Fruit fly (Drosophila melanogaster) whole organism, embryonic: ENCODE measurements around the gene CG13392.
A peak's percentile ranks its signal among the peaks of the same experiment; 100 is the strongest.

Experiments
- B-H1 ChIP-seq: fragments of 200-800 bp; sonication (Bioruptor generic); IDR thresholded peaks from 3 replicates; pipeline ENCODE4 v1.3.6; 2022; ENCODE audit warnings: missing biosample characterization, missing genetic modification characterization
- CG10274 ChIP-seq: fragments of 200-800 bp; sonication (Bioruptor generic); optimal IDR thresholded peaks from 3 replicates; lab custom pipeline; 2017; ENCODE audit warnings: missing biosample characterization, mild to moderate bottlenecking, missing genetic modification characterization
- CG10979 ChIP-seq: fragments of 200-800 bp; sonication (Bioruptor generic); optimal IDR thresholded peaks from 2 replicates; lab custom pipeline; 2018; ENCODE audit warnings: missing biosample characterization, mild to moderate bottlenecking, missing genetic modification characterization, moderate library complexity
- CG11093 ChIP-seq: fragments of 200-800 bp; sonication (Bioruptor generic); IDR thresholded peaks from 3 replicates; pipeline ENCODE4 v1.3.6; 2022; ENCODE audit warnings: missing biosample characterization, missing genetic modification characterization
- CG1603 ChIP-seq: fragments of 200-800 bp; sonication (Bioruptor generic); optimal IDR thresholded peaks from 2 replicates; lab custom pipeline; 2019; ENCODE audit warnings: missing biosample characterization, mild to moderate bottlenecking, missing genetic modification characterization, moderate library complexity
- CG17829 ChIP-seq: fragments of 200-800 bp; optimal IDR thresholded peaks from 2 replicates; lab custom pipeline; 2019; ENCODE audit warnings: missing biosample characterization, mild to moderate bottlenecking, missing genetic modification characterization, moderate library complexity
- CG3847 ChIP-seq: fragments of 200-800 bp; sonication (Bioruptor generic); IDR thresholded peaks from 2 replicates; pipeline ENCODE4 v1.3.6; 2022; ENCODE audit warnings: missing biosample characterization, missing genetic modification characterization
- CG42726 ChIP-seq: fragments of 200-800 bp; sonication (Bioruptor generic); IDR thresholded peaks from 2 replicates; pipeline ENCODE4 v1.3.6; 2022; ENCODE audit warnings: missing biosample characterization, missing genetic modification characterization; ENCODE audit not compliant: partially characterized antibody
- CG4282 ChIP-seq: fragments of 200-800 bp; sonication (Bioruptor generic); optimal IDR thresholded peaks from 2 replicates; lab custom pipeline; 2016; ENCODE audit warnings: missing biosample characterization, missing genetic modification characterization
- CoRest ChIP-seq: fragments of 200-800 bp; sonication (Bioruptor generic); optimal IDR thresholded peaks from 3 replicates; lab custom pipeline; 2018; ENCODE audit warnings: missing biosample characterization, mild to moderate bottlenecking, missing genetic modification characterization, moderate library complexity
- CrebB ChIP-seq: fragments of 200-800 bp; sonication (Bioruptor generic); optimal IDR thresholded peaks from 3 replicates; lab custom pipeline; 2018; ENCODE audit warnings: missing biosample characterization, mild to moderate bottlenecking, missing genetic modification characterization
- HLHmδ ChIP-seq: fragments of 200-800 bp; sonication (Bioruptor generic); optimal IDR thresholded peaks from 2 replicates; lab custom pipeline; 2018; ENCODE audit warnings: missing biosample characterization, mild to moderate bottlenecking, missing genetic modification characterization, moderate library complexity
- Hey ChIP-seq: fragments of 200-800 bp; sonication (Bioruptor generic); optimal IDR thresholded peaks from 3 replicates; lab custom pipeline; 2018; ENCODE audit warnings: missing biosample characterization, mild to moderate bottlenecking, missing genetic modification characterization
- HmgZ ChIP-seq: fragments of 200-800 bp; sonication (Bioruptor generic); optimal IDR thresholded peaks from 2 replicates; lab custom pipeline; 2018; ENCODE audit warnings: missing biosample characterization, mild to moderate bottlenecking, missing genetic modification characterization
- Hr78 ChIP-seq, 2 experiments: fragments of 200-800 bp in 1 of 2; fragments of >200 bp in 1 of 2; sonication (Bioruptor generic) in 1 of 2; optimal IDR thresholded peaks; 2 replicates each; lab custom pipeline; 2017 to 2019; ENCODE audit warnings: missing biosample characterization in 2 of 2, missing genetic modification characterization in 2 of 2, mild to moderate bottlenecking in 1 of 2, moderate library complexity in 1 of 2
- Neu2 ChIP-seq: fragments of 200-800 bp; sonication (Bioruptor generic); optimal IDR thresholded peaks from 3 replicates; lab custom pipeline; 2016; ENCODE audit warnings: missing biosample characterization, missing genetic modification characterization, borderline replicate concordance
- Pdp1 ChIP-seq, 2 experiments: fragments of 200-800 bp; sonication (Bioruptor generic); optimal IDR thresholded peaks; 3 replicates each; lab custom pipeline; 2016; ENCODE audit warnings: missing biosample characterization in 2 of 2, missing genetic modification characterization in 2 of 2, mild to moderate bottlenecking in 1 of 2, moderate library complexity in 1 of 2
- Sry-β ChIP-seq: fragments of 200-800 bp; sonication (Bioruptor generic); optimal IDR thresholded peaks from 2 replicates; lab custom pipeline; 2018; ENCODE audit warnings: missing biosample characterization, mild to moderate bottlenecking, missing genetic modification characterization, moderate library complexity
- Xbp1 ChIP-seq: fragments of 200-800 bp; sonication (Bioruptor generic); optimal IDR thresholded peaks from 3 replicates; lab custom pipeline; 2016; ENCODE audit warnings: missing biosample characterization, mild to moderate bottlenecking, missing genetic modification characterization
- ash1 ChIP-seq: fragments of 200-800 bp; sonication (Bioruptor generic); optimal IDR thresholded peaks from 2 replicates; lab custom pipeline; 2018; ENCODE audit warnings: missing biosample characterization, mild to moderate bottlenecking, missing genetic modification characterization
- ato ChIP-seq: fragments of 200-800 bp; sonication (Bioruptor generic); IDR thresholded peaks from 2 replicates; pipeline ENCODE4 v1.3.6; 2022; ENCODE audit warnings: missing biosample characterization, missing genetic modification characterization; ENCODE audit not compliant: partially characterized antibody
- br ChIP-seq: fragments of >200 bp; optimal IDR thresholded peaks from 2 replicates; lab custom pipeline; 2017
- dan ChIP-seq: fragments of 200-800 bp; sonication (Bioruptor generic); IDR thresholded peaks from 2 replicates; pipeline ENCODE4 v1.3.6; 2022; ENCODE audit warnings: missing biosample characterization, missing genetic modification characterization
- danr ChIP-seq: fragments of 200-800 bp; sonication (Bioruptor generic); IDR thresholded peaks from 2 replicates; pipeline ENCODE4 v1.3.6; 2022; ENCODE audit warnings: missing biosample characterization, missing genetic modification characterization
- exex ChIP-seq: fragments of 200-800 bp; sonication (Bioruptor generic); optimal IDR thresholded peaks from 4 replicates; lab custom pipeline; 2018; ENCODE audit warnings: missing biosample characterization, mild to moderate bottlenecking, missing genetic modification characterization, moderate library complexity
- gce ChIP-seq: fragments of 200-800 bp; sonication (Bioruptor generic); IDR thresholded peaks from 3 replicates; pipeline ENCODE4 v1.3.6; 2022; ENCODE audit warnings: missing biosample characterization, missing genetic modification characterization
- gfzf ChIP-seq: fragments of 200-800 bp; sonication (Bioruptor generic); optimal IDR thresholded peaks from 2 replicates; lab custom pipeline; 2016; ENCODE audit warnings: missing biosample characterization, mild to moderate bottlenecking, missing genetic modification characterization, moderate library complexity
- lola ChIP-seq, 3 experiments: fragments of >200 bp in 2 of 3; fragments of 200-800 bp in 1 of 3; sonication (Bioruptor generic) in 1 of 3; optimal IDR thresholded peaks; 2 replicates each; lab custom pipeline; 2017 to 2019; ENCODE audit warnings: missing biosample characterization in 3 of 3, missing genetic modification characterization in 3 of 3, mild to moderate bottlenecking in 1 of 3, moderate library complexity in 1 of 3
- phol ChIP-seq: fragments of 200-800 bp; sonication (Bioruptor generic); optimal IDR thresholded peaks from 3 replicates; lab custom pipeline; 2018; ENCODE audit warnings: missing biosample characterization, mild to moderate bottlenecking, missing genetic modification characterization, moderate library complexity
- pita ChIP-seq: fragments of 200-800 bp; sonication (Bioruptor generic); optimal IDR thresholded peaks from 2 replicates; lab custom pipeline; 2017; ENCODE audit warnings: missing biosample characterization, mild to moderate bottlenecking, missing genetic modification characterization
- pros ChIP-seq: fragments of 200-800 bp; sonication (Bioruptor generic); optimal IDR thresholded peaks from 3 replicates; lab custom pipeline; 2019; ENCODE audit warnings: missing biosample characterization, mild to moderate bottlenecking, missing genetic modification characterization, moderate library complexity
- salm ChIP-seq: fragments of 200-800 bp; sonication (Bioruptor generic); optimal IDR thresholded peaks from 2 replicates; lab custom pipeline; 2018; ENCODE audit warnings: missing biosample characterization, mild to moderate bottlenecking, missing genetic modification characterization
- schlank ChIP-seq: fragments of 200-800 bp; sonication (Bioruptor generic); optimal IDR thresholded peaks from 2 replicates; lab custom pipeline; 2018; ENCODE audit warnings: missing biosample characterization, mild to moderate bottlenecking, missing genetic modification characterization
- sd ChIP-seq: fragments of 200-800 bp; sonication (Bioruptor generic); optimal IDR thresholded peaks from 3 replicates; lab custom pipeline; 2018; ENCODE audit warnings: missing biosample characterization, mild to moderate bottlenecking, missing genetic modification characterization, moderate library complexity
- sens ChIP-seq: fragments of 200-800 bp; sonication (Bioruptor generic); peaks from one replicate; lab custom pipeline; 2016; ENCODE audit warnings: missing biosample characterization, missing genetic modification characterization
- sim ChIP-seq: fragments of 200-800 bp; sonication (Bioruptor generic); IDR thresholded peaks from 2 replicates; pipeline ENCODE4 v1.3.6; 2022; ENCODE audit warnings: missing biosample characterization, missing genetic modification characterization
- trh ChIP-seq: fragments of 200-800 bp; sonication (Bioruptor generic); optimal IDR thresholded peaks from 2 replicates; lab custom pipeline; 2016; ENCODE audit warnings: missing biosample characterization, missing genetic modification characterization
- z ChIP-seq: fragments of 200-800 bp; sonication (Bioruptor generic); IDR thresholded peaks from 3 replicates; pipeline ENCODE4 v1.3.6; 2022; ENCODE audit warnings: missing biosample characterization, missing genetic modification characterization

CG13392 gene

dm6 chr2L:8344536-8344935 is 38.1 kb downstream of the CG13392 start (continued):
- TF ChIP-seq HmgZ (tag; lab: Kevin White, UChicago): peak; percentile 27
- TF ChIP-seq salm (tag; lab: Kevin White, UChicago): no peak
- TF ChIP-seq CG10274 (GFP tag; lab: Kevin White, UChicago): no peak
- no peak for TF ChIP-seq gfzf
- TF ChIP-seq pita (GFP tag; lab: Kevin White, UChicago): no peak
- TF ChIP-seq CG4282 (GFP tag; lab: Kevin White, UChicago): no peak
- peak in 1 of 2 experiments; percentile 68 for TF ChIP-seq Hr78 (GFP tag; optimal IDR thresholded peaks at IDR 0.05; lab: Kevin White, UChicago)
- TF ChIP-seq exex (tag; lab: Kevin White, UChicago): peak; percentile 96
- no peak for TF ChIP-seq z (GFP tag; lab: Robert Waterston, UW)
- TF ChIP-seq CG42726 (GFP tag; lab: Robert Waterston, UW): no peak
- TF ChIP-seq Pdp1 (GFP tag; optimal IDR thresholded peaks at IDR 0.05; lab: Kevin White, UChicago): no peak
- peak; percentile 14 for TF ChIP-seq Hey
- TF ChIP-seq phol (tag; lab: Kevin White, UChicago): no peak
- TF ChIP-seq sd (tag; lab: Kevin White, UChicago): no peak
- no peak for TF ChIP-seq B-H1
- TF ChIP-seq HLHmδ (GFP tag; lab: Kevin White, UChicago): no peak
- no peak for TF ChIP-seq sim (GFP tag; lab: Robert Waterston, UW)
- no peak for TF ChIP-seq gce (GFP tag; lab: Robert Waterston, UW)
- TF ChIP-seq dan: no peak
- no peak for TF ChIP-seq ato (GFP tag; lab: Robert Waterston, UW)
- no peak for TF ChIP-seq ash1 (GFP tag; lab: Kevin White, UChicago)
- TF ChIP-seq CG10979 (tag; lab: Kevin White, UChicago): no peak
- no peak for TF ChIP-seq lola (GFP tag; optimal IDR thresholded peaks at IDR 0.05; lab: Kevin White, UChicago)

- TF ChIP-seq CrebB (no peak), Hey (no peak), br (no peak), sens (peak; percentile 11), trh (GFP tag; lab: Kevin White, UChicago) (no peak), danr (no peak), CG3847 (GFP tag; lab: Robert Waterston, UW) (no peak), Sry-β (GFP tag; lab: Kevin White, UChicago) (no peak)
These were observed 40.2 kb downstream of the CG13392 start, which contains the start of gene CG14273 for dm6 chr2L:8342395-8342794. Gene CG14273 (plus strand): TSS chr2L:8342695.

dm6 chr2L:8339751-8340349 is 42.8 kb downstream of the CG13392 start:
- TF ChIP-seq Neu2: no peak
- TF ChIP-seq CG17829 (tag; lab: Kevin White, UChicago): no peak
- TF ChIP-seq CG1603 (tag; lab: Kevin White, UChicago): no peak
- TF ChIP-seq pros (GFP tag; lab: Kevin White, UChicago): no peak
- no peak for TF ChIP-seq schlank (tag; lab: Kevin White, UChicago)
- TF ChIP-seq CG11093 (GFP tag; lab: Robert Waterston, UW): no peak
- TF ChIP-seq CoRest (tag; lab: Kevin White, UChicago): no peak
- TF ChIP-seq Xbp1: no peak
- TF ChIP-seq, all 482 proteins: peak for 0
